Worm (Caenorhabditis elegans) whole organism, L4/young adult: ENCODE measurements around the gene H35N09.1.

Experiments used
- dao-5 ChIP-seq: sonication (generic microtip); optimal IDR thresholded peaks from 2 replicates; lab custom pipeline; 2016; ENCODE audit warnings: missing genotype, missing genetic modification characterization, moderate library complexity, missing compliant biosample characterization
- him-1 ChIP-seq: sonication (generic microtip); optimal IDR thresholded peaks from 2 replicates; lab custom pipeline; 2016; ENCODE audit warnings: missing genotype, missing genetic modification reagents, missing genetic modification characterization, missing compliant biosample characterization

- no peak for TF ChIP-seq dao-5 (tag; lab: Kevin White, UChicago)
- no peak for TF ChIP-seq him-1 (tag; lab: Kevin White, UChicago)
Measured at ce11 chrX:8556614-8557196, 48.4 kb upstream of the H35N09.1 start, which contains the start of gene utx-1.
